Fruit fly (Drosophila melanogaster): Measurements from ENCODE around the gene Nepl19.

dm6 chr3R:28841968-28842367 lies 38.0 kb downstream of the Nepl19 start:
- no peak for TF ChIP-seq CG8478 (optimal IDR thresholded peaks at IDR 0.05)
- no peak for TF ChIP-seq CTCF (optimal IDR thresholded peaks at IDR 0.05)

Measured in S2 (cell line).